Worm (Caenorhabditis elegans): ENCODE results near the gene E02A10.3.
A peak's percentile ranks its signal among the peaks of the same experiment; 100 is the strongest.

E02A10.3 gene

DNA sequence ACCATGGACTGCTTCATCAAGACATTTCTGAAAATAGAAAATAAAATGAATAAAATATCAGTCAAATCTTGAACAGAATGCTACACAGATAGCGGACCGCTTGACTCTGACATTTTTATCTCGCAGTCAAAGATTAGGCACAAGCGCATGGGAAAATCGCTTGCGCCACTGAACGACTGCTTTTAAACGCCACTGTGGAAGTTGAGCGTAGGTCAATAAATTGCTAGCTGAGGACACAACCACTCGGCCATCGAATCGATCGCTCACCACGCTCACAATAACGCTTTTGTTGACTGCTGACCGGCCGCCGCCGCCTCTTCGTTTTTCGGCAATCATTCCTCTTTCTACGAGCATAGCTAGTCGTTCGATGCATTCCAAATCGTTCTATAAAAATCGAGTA, 17.4 kb downstream of the E02A10.3 start (continued):
- TF ChIP-seq B0261.1 (tag; optimal IDR thresholded peaks at IDR 0.05) (peak; percentile 74), mcd-1 (GFP tag; IDR thresholded peaks at IDR 0.05) (peak; percentile 50), lir-1 (GFP tag; conservative IDR thresholded peaks at IDR 0.05) (no peak), zfh-2 (GFP tag; conservative IDR thresholded peaks at IDR 0.05) (peak; percentile 53; the same call in 1 of the 2 replicates), attf-3 (GFP tag; conservative IDR thresholded peaks at IDR 0.05) (peak; percentile 52; the same call in 1 of the 2 replicates), lin-54 (GFP tag; optimal IDR thresholded peaks at IDR 0.05) (peak; percentile 61), ceh-91 (GFP tag; IDR thresholded peaks at IDR 0.05) (no peak), ztf-26 (tag; optimal IDR thresholded peaks at IDR 0.05) (peak; percentile 45), ekl-4 (GFP tag; IDR thresholded peaks at IDR 0.05) (0 out of 2 replicates have a peak, but pooled peaks have one; percentile 43), efl-1 (GFP tag; optimal IDR thresholded peaks at IDR 0.05) (no peak), dpff-1 (tag; optimal IDR thresholded peaks at IDR 0.05) (no peak), bed-1 (GFP tag; IDR thresholded peaks at IDR 0.05) (no peak), mxl-1 (tag; optimal IDR thresholded peaks at IDR 0.05) (peak; percentile 50), madf-6 (GFP tag; IDR thresholded peaks at IDR 0.05) (peak; percentile 61; the same call in 1 of the 2 replicates), Y53F4B.3 (GFP tag; IDR thresholded peaks at IDR 0.05) (no peak), F49E8.2 (tag; optimal IDR thresholded peaks at IDR 0.05; ENCODE audit: insufficient read depth) (peak; percentile 45), hmg-20 (GFP tag; IDR thresholded peaks at IDR 0.05) (no peak), ceh-58 (GFP tag; IDR thresholded peaks at IDR 0.05) (no peak), ztf-25 (GFP tag; IDR thresholded peaks at IDR 0.05) (0 out of 2 replicates have a peak, but pooled peaks have one; percentile 15), B0336.3 (GFP tag; IDR thresholded peaks at IDR 0.05) (peak; percentile 74), nfya-1 (tag; optimal IDR thresholded peaks at IDR 0.05; ENCODE audit: borderline replicate concordance, insufficient read depth) (no peak), C17E4.6 (GFP tag; IDR thresholded peaks at IDR 0.05) (no peak), nhr-90 (tag; optimal IDR thresholded peaks at IDR 0.05) (peak; percentile 90), mel-28 (tag; optimal IDR thresholded peaks at IDR 0.05; ENCODE audit: borderline replicate concordance) (no peak), hsf-1 (GFP tag; IDR thresholded peaks at IDR 0.05) (0 out of 2 replicates have a peak, but pooled peaks have one; percentile 35), rec-8 (tag; optimal IDR thresholded peaks at IDR 0.05) (peak in 1 of 2 experiments; percentile 63), attf-6 (GFP tag; IDR thresholded peaks at IDR 0.05) (no peak), lsl-1 (GFP tag; optimal IDR thresholded peaks at IDR 0.05) (peak; percentile 27)

DNA sequence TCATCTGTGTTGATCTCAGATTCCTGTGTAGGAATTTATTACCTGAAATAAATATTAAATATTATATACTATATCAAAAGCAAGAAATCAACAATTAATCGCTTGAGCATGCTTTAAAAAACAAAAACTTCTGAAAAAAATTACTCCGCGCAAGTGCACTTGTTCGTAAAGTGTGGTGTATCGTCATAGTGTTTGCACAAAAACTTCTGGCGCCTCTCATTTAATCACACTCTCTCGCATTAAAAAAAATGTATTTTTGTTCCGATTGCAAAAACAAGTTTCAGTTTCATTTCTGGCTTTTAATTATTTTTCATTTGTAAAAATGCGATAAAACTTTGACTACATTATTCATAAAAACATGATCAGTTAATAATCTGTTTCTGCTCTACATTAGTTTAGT, 19.7 kb downstream of the E02A10.3 start, which contains the start of the genes C14C10.10 and ril-2:
Gene C14C10.10 (minus strand): TSS at position 19 of the 400 bp plus-strand sequence.
Gene ril-2 (minus strand): TSS at position 48 of the 400 bp plus-strand sequence.
- TF ChIP-seq pbrm-1 (GFP tag; IDR thresholded peaks at IDR 0.05): no peak
- TF ChIP-seq egrh-3 (GFP tag; IDR thresholded peaks at IDR 0.05): no peak
- TF ChIP-seq nfya-2 (GFP tag; IDR thresholded peaks at IDR 0.05): no peak
- no peak for TF ChIP-seq atf-7 (tag; optimal IDR thresholded peaks at IDR 0.05)
- TF ChIP-seq hmg-1.2 (GFP tag; IDR thresholded peaks at IDR 0.05): peak; percentile 94

DNA sequence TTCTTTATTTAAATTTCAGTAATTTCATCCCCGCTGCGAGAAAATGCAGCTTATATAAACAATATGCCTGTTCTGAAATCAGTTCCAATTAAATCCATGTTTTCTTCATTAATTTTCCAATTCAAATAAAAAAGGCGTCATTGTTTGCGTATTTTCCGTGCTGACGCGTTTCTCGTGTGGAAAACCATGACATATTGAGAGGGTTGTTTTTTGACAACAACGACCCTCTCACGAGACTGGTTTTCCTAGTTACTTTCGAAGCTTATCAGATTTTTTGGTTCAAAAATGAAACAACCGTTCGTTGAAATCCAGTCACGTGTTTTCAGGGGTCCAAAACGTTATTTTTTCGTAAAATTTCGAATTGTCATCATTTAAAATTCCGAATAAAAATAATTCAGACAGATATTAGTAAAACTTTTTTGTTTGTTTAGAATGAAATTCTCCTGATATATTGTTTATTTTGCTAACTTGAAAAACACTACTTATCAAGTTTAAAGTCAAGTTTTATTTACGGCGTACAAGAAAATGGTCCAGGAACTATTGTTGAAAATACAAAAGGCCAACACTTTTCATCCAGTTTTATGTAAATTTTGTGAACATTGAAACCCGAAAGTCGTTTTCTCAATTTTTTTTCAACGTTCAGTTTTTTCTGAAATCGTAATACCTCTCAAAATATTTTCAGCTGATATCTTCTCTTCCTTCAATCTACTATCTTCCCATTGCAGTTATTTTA, 20.3 kb downstream of the E02A10.3 start, which contains the start of gene C14C10.5:
Gene C14C10.5 (plus strand): TSS at position 683 of the 733 bp plus-strand sequence.
- TF ChIP-seq nhr-80 (tag; optimal IDR thresholded peaks at IDR 0.05) (peak; percentile 63), T26A5.8 (tag; optimal IDR thresholded peaks at IDR 0.05) (no peak), mxl-1 (tag; optimal IDR thresholded peaks at IDR 0.05) (no peak), lsy-27 (tag; optimal IDR thresholded peaks at IDR 0.05; ENCODE audit: borderline replicate concordance, insufficient read depth) (no peak), ztf-18 (tag; optimal IDR thresholded peaks at IDR 0.05) (peak; percentile 88), aptf-2 (GFP tag; conservative IDR thresholded peaks at IDR 0.05) (no peak), cebp-1 (GFP tag; IDR thresholded peaks at IDR 0.05) (no peak), cebp-1 (tag; optimal IDR thresholded peaks at IDR 0.05) (peak; percentile 42), F57C9.4 (tag; optimal IDR thresholded peaks at IDR 0.05) (no peak), lin-40 (tag; optimal IDR thresholded peaks at IDR 0.05) (peak; percentile 26), attf-5 (GFP tag; optimal IDR thresholded peaks at IDR 0.05) (peak; percentile 73)

Measured in whole organism, young adult.